Worm (Caenorhabditis elegans) whole organism, midembryonic: Measurements from ENCODE around the gene F59D12.5.

ENCODE experiments used
- T22C8.4 ChIP-seq: fragments of 200-800 bp; sonication (Bioruptor generic); IDR thresholded peaks from 2 replicates; pipeline ENCODE4 v1.3.6; 2022; ENCODE audit warnings: missing genetic modification characterization, missing compliant biosample characterization
- cog-1 ChIP-seq: sonication (generic microtip); optimal IDR thresholded peaks from 2 replicates; lab custom pipeline; 2016; ENCODE audit warnings: missing genetic modification characterization, missing compliant biosample characterization
- flt-1 ChIP-seq: fragments of 200-800 bp; sonication (Bioruptor generic); IDR thresholded peaks from 2 replicates; pipeline ENCODE4 v1.3.6; 2022; ENCODE audit warnings: missing genetic modification characterization, missing compliant biosample characterization
- klf-2 ChIP-seq: fragments of 200-800 bp; sonication (Bioruptor generic); conservative IDR thresholded peaks from 2 replicates; pipeline ENCODE4 v1.3.6; 2022; ENCODE audit warnings: missing genetic modification reagents, missing genetic modification characterization, missing compliant biosample characterization
- med-1 ChIP-seq: sonication (generic microtip); optimal IDR thresholded peaks from 2 replicates; lab custom pipeline; 2017; ENCODE audit warnings: missing genetic modification characterization, mild to moderate bottlenecking, missing compliant biosample characterization, antibody characterized with exemption, missing genetic modification reagents; ENCODE audit not compliant: insufficient read depth
- ref-1 ChIP-seq: fragments of 200-800 bp; sonication (Bioruptor generic); conservative IDR thresholded peaks from 2 replicates; pipeline ENCODE4 v1.3.6; 2022; ENCODE audit warnings: missing genetic modification reagents, missing genetic modification characterization, missing compliant biosample characterization
- tab-1 ChIP-seq: fragments of 200-800 bp; sonication (Bioruptor generic); IDR thresholded peaks from 2 replicates; pipeline ENCODE4 v1.3.6; 2022; ENCODE audit warnings: missing genetic modification characterization, missing compliant biosample characterization
- ztf-23 ChIP-seq: fragments of 200-800 bp; sonication (Bioruptor generic); IDR thresholded peaks from 2 replicates; pipeline ENCODE4 v1.3.6; 2022; ENCODE audit warnings: missing genetic modification reagents, missing genetic modification characterization, missing compliant biosample characterization
- ztf-29 ChIP-seq: fragments of 200-800 bp; sonication (Bioruptor generic); IDR thresholded peaks from 2 replicates; pipeline ENCODE4 v1.3.6; 2022; ENCODE audit warnings: missing genetic modification reagents, missing genetic modification characterization, missing compliant biosample characterization

ce11 chrX:15621001-15621400 lies 26.2 kb downstream of the F59D12.5 start:
- TF ChIP-seq cog-1 (tag; lab: Kevin White, UChicago) (no peak), tab-1 (GFP tag; lab: Robert Waterston, UW) (no peak), ztf-29 (no peak), ztf-23 (no peak), med-1 (GFP tag; lab: Kevin White, UChicago) (no peak), flt-1 (GFP tag; lab: Robert Waterston, UW) (no peak), ref-1 (GFP tag; lab: Robert Waterston, UW) (no peak), T22C8.4 (GFP tag; lab: Robert Waterston, UW) (no peak), klf-2 (GFP tag; lab: Robert Waterston, UW) (no peak)
